Fruit fly (Drosophila melanogaster) whole organism, embryonic: ENCODE data around the gene TrpRS.
"Not testable (repeated sequence)": the region's sequence is repeated elsewhere in the genome, so short reads cannot be mapped to it uniquely, and the experiment has no call there.

ENCODE experiments used
- CG10543 ChIP-seq: fragments of 200-800 bp; sonication (Bioruptor generic); optimal IDR thresholded peaks from 3 replicates; lab custom pipeline; 2017; ENCODE audit warnings: missing biosample characterization, mild to moderate bottlenecking, missing genetic modification characterization, moderate library complexity
- CG11504 ChIP-seq: fragments of 200-800 bp; sonication (Bioruptor generic); optimal IDR thresholded peaks from 3 replicates; lab custom pipeline; 2019; ENCODE audit warnings: missing biosample characterization, mild to moderate bottlenecking, missing genetic modification characterization, moderate library complexity
- CG12744 ChIP-seq: fragments of 200-800 bp; sonication (Bioruptor generic); optimal IDR thresholded peaks from 2 replicates; lab custom pipeline; 2016; ENCODE audit warnings: missing biosample characterization, missing genetic modification characterization
- CG14441 ChIP-seq: fragments of 200-800 bp; sonication (Bioruptor generic); IDR thresholded peaks from 2 replicates; pipeline ENCODE4 v1.3.6; 2022; ENCODE audit warnings: missing biosample characterization, missing genetic modification characterization
- CG15696 ChIP-seq: fragments of 200-800 bp; sonication (Bioruptor generic); optimal IDR thresholded peaks from 2 replicates; lab custom pipeline; 2019; ENCODE audit warnings: missing biosample characterization, mild to moderate bottlenecking, missing genetic modification characterization, moderate library complexity
- CG2678 ChIP-seq: fragments of 200-800 bp; sonication (Bioruptor generic); optimal IDR thresholded peaks from 3 replicates; lab custom pipeline; 2019; ENCODE audit warnings: missing biosample characterization, mild to moderate bottlenecking, missing genetic modification characterization, moderate library complexity
- CG30403 ChIP-seq: fragments of 200-800 bp; sonication (Bioruptor generic); optimal IDR thresholded peaks from 3 replicates; lab custom pipeline; 2016; ENCODE audit warnings: missing biosample characterization, missing genetic modification characterization
- CG31224 ChIP-seq: fragments of 200-800 bp; sonication (Bioruptor generic); IDR thresholded peaks from 2 replicates; pipeline ENCODE4 v1.3.6; 2022; ENCODE audit warnings: missing biosample characterization, missing genetic modification characterization
- CG33213 ChIP-seq: fragments of 200-800 bp; sonication (Bioruptor generic); optimal IDR thresholded peaks from 3 replicates; lab custom pipeline; 2016; ENCODE audit warnings: missing biosample characterization, missing genetic modification characterization
- CG4360 ChIP-seq: fragments of 200-800 bp; sonication (Bioruptor generic); IDR thresholded peaks from 2 replicates; pipeline ENCODE4 v1.3.6; 2022; ENCODE audit warnings: missing biosample characterization, missing genetic modification characterization
- CG6683 ChIP-seq: fragments of 200-800 bp; sonication (Bioruptor generic); optimal IDR thresholded peaks from 2 replicates; lab custom pipeline; 2017; ENCODE audit warnings: missing biosample characterization, mild to moderate bottlenecking, missing genetic modification characterization, missing genetic modification reagents
- CG7357 ChIP-seq: fragments of 200-800 bp; sonication (Bioruptor generic); IDR thresholded peaks from 3 replicates; pipeline ENCODE4 v1.3.6; 2022; ENCODE audit warnings: missing biosample characterization, missing genetic modification characterization
- CG8290 ChIP-seq, 3 experiments: fragments of 200-800 bp; sonication (Bioruptor generic); optimal IDR thresholded peaks; 2 replicates each; lab custom pipeline; 2016 to 2019; ENCODE audit warnings: missing biosample characterization in 3 of 3, missing genetic modification characterization in 3 of 3, mild to moderate bottlenecking in 2 of 3, moderate library complexity in 1 of 3
- CTCF ChIP-seq: fragments of 200-800 bp; sonication (Bioruptor generic); optimal IDR thresholded peaks from 2 replicates; lab custom pipeline; 2017; ENCODE audit warnings: missing biosample characterization, mild to moderate bottlenecking, missing genetic modification characterization, moderate library complexity
- D19A ChIP-seq: fragments of 200-800 bp; optimal IDR thresholded peaks from 3 replicates; lab custom pipeline; 2019; ENCODE audit warnings: missing biosample characterization, mild to moderate bottlenecking, missing genetic modification characterization, moderate library complexity
- Deaf1 ChIP-seq: fragments of 200-800 bp; optimal IDR thresholded peaks from 3 replicates; lab custom pipeline; 2019; ENCODE audit warnings: missing biosample characterization, mild to moderate bottlenecking, missing genetic modification characterization, moderate library complexity
- Drgx ChIP-seq: fragments of 200-800 bp; sonication (Bioruptor generic); IDR thresholded peaks from 2 replicates; pipeline ENCODE4 v1.3.6; 2022; ENCODE audit warnings: missing biosample characterization, missing genetic modification characterization
- Elba2 ChIP-seq: fragments of 200-800 bp; sonication (Bioruptor generic); optimal IDR thresholded peaks from 3 replicates; lab custom pipeline; 2016; ENCODE audit warnings: missing biosample characterization, missing genetic modification characterization
- Med ChIP-seq: fragments of 200-800 bp; sonication (Bioruptor generic); peaks from one replicate; lab custom pipeline; 2016; ENCODE audit warnings: missing biosample characterization, missing genetic modification characterization, mild to moderate bottlenecking, inconsistent platforms, moderate library complexity
- Trl ChIP-seq, 3 experiments: fragments of >200 bp in 2 of 3; fragments of 200-800 bp in 1 of 3; sonication (Bioruptor generic) in 1 of 3; optimal IDR thresholded peaks; 2 replicates in 1 of 3; 3 replicates in 2 of 3; lab custom pipeline; 2016 to 2017; ENCODE audit warnings: missing biosample characterization in 1 of 3, missing genetic modification characterization in 1 of 3
- abd-A ChIP-seq: fragments of 200-800 bp; sonication (Bioruptor generic); optimal IDR thresholded peaks from 3 replicates; lab custom pipeline; 2019; ENCODE audit warnings: missing biosample characterization, mild to moderate bottlenecking, missing genetic modification characterization, moderate library complexity
- al ChIP-seq: fragments of 200-800 bp; sonication (Bioruptor generic); IDR thresholded peaks from 2 replicates; pipeline ENCODE4 v1.3.6; 2022; ENCODE audit warnings: missing biosample characterization, missing genetic modification characterization
- bigmax ChIP-seq: fragments of 200-800 bp; sonication (Bioruptor generic); optimal IDR thresholded peaks from 2 replicates; lab custom pipeline; 2018; ENCODE audit warnings: missing biosample characterization, mild to moderate bottlenecking, missing genetic modification characterization
- chinmo ChIP-seq: fragments of 200-800 bp; sonication (Bioruptor generic); IDR thresholded peaks from 4 replicates; pipeline ENCODE4 v1.3.6; 2022; ENCODE audit warnings: missing biosample characterization, missing genetic modification characterization; ENCODE audit not compliant: partially characterized antibody
- crol ChIP-seq: fragments of 200-800 bp; sonication (Bioruptor generic); IDR thresholded peaks from 2 replicates; pipeline ENCODE4 v1.3.6; 2022; ENCODE audit warnings: missing biosample characterization, missing genetic modification characterization
- danr ChIP-seq: fragments of 200-800 bp; sonication (Bioruptor generic); IDR thresholded peaks from 2 replicates; pipeline ENCODE4 v1.3.6; 2022; ENCODE audit warnings: missing biosample characterization, missing genetic modification characterization
- exex ChIP-seq: fragments of 200-800 bp; sonication (Bioruptor generic); optimal IDR thresholded peaks from 4 replicates; lab custom pipeline; 2018; ENCODE audit warnings: missing biosample characterization, mild to moderate bottlenecking, missing genetic modification characterization, moderate library complexity
- gce ChIP-seq: fragments of 200-800 bp; sonication (Bioruptor generic); IDR thresholded peaks from 3 replicates; pipeline ENCODE4 v1.3.6; 2022; ENCODE audit warnings: missing biosample characterization, missing genetic modification characterization
- hkb ChIP-seq, 2 experiments: fragments of 200-800 bp in 1 of 2; fragments of >200 bp in 1 of 2; sonication (Bioruptor generic) in 1 of 2; IDR thresholded peaks in 1 of 2; optimal IDR thresholded peaks in 1 of 2; 2 replicates each; pipeline versions ENCODE4 v1.3.6 to Lab custom; 2017 to 2022; ENCODE audit warnings: missing biosample characterization in 1 of 2, missing genetic modification characterization in 1 of 2
- insv ChIP-seq, 2 experiments: fragments of 200-800 bp; sonication (Bioruptor generic); optimal IDR thresholded peaks; 3 replicates each; lab custom pipeline; 2016 to 2018; ENCODE audit warnings: missing biosample characterization in 2 of 2, missing genetic modification characterization in 2 of 2
- kni ChIP-seq: fragments of 200-800 bp; sonication (Bioruptor generic); optimal IDR thresholded peaks from 3 replicates; lab custom pipeline; 2017; ENCODE audit warnings: mild to moderate bottlenecking, missing biosample characterization, missing genetic modification reagents, missing genetic modification characterization
- lmd ChIP-seq: fragments of 200-800 bp; sonication (Bioruptor generic); IDR thresholded peaks from 2 replicates; pipeline ENCODE4 v1.3.6; 2022; ENCODE audit warnings: missing biosample characterization, missing genetic modification characterization
- maf-S ChIP-seq: fragments of 200-800 bp; sonication (Bioruptor generic); optimal IDR thresholded peaks from 2 replicates; lab custom pipeline; 2016; ENCODE audit warnings: missing biosample characterization, missing genetic modification characterization
- pan ChIP-seq, 4 experiments: fragments of >200 bp in 3 of 4; fragments of 200-800 bp in 1 of 4; sonication (Bioruptor generic) in 1 of 4; optimal IDR thresholded peaks in 3 of 4; IDR thresholded peaks in 1 of 4; 2 replicates each; pipeline versions ENCODE4 v1.3.6 to Lab custom; 2017 to 2022; ENCODE audit warnings: missing biosample characterization in 2 of 4, missing genetic modification characterization in 2 of 4, mixed read lengths in 1 of 4
- pfk ChIP-seq: fragments of 200-800 bp; sonication (Bioruptor generic); optimal IDR thresholded peaks from 2 replicates; lab custom pipeline; 2018; ENCODE audit warnings: missing biosample characterization, mild to moderate bottlenecking, missing genetic modification characterization, moderate library complexity
- phol ChIP-seq: fragments of 200-800 bp; sonication (Bioruptor generic); optimal IDR thresholded peaks from 3 replicates; lab custom pipeline; 2018; ENCODE audit warnings: missing biosample characterization, mild to moderate bottlenecking, missing genetic modification characterization, moderate library complexity
- rib ChIP-seq: fragments of 200-800 bp; sonication (Bioruptor generic); IDR thresholded peaks from 2 replicates; pipeline ENCODE4 v1.3.6; 2022; ENCODE audit warnings: missing biosample characterization, missing genetic modification characterization
- scrt ChIP-seq: fragments of 200-800 bp; sonication (Bioruptor generic); optimal IDR thresholded peaks from 2 replicates; lab custom pipeline; 2018; ENCODE audit warnings: missing biosample characterization, mild to moderate bottlenecking, missing genetic modification characterization, moderate library complexity
- sd ChIP-seq: fragments of 200-800 bp; sonication (Bioruptor generic); optimal IDR thresholded peaks from 3 replicates; lab custom pipeline; 2018; ENCODE audit warnings: missing biosample characterization, mild to moderate bottlenecking, missing genetic modification characterization, moderate library complexity
- sens ChIP-seq: fragments of 200-800 bp; sonication (Bioruptor generic); peaks from one replicate; lab custom pipeline; 2016; ENCODE audit warnings: missing biosample characterization, missing genetic modification characterization
- slp2 ChIP-seq: fragments of 200-800 bp; sonication (Bioruptor generic); optimal IDR thresholded peaks from 2 replicates; lab custom pipeline; 2016; ENCODE audit warnings: missing biosample characterization, missing genetic modification characterization
- tap ChIP-seq: fragments of 200-800 bp; optimal IDR thresholded peaks from 3 replicates; lab custom pipeline; 2019; ENCODE audit warnings: missing biosample characterization, mild to moderate bottlenecking, missing genetic modification characterization, moderate library complexity
- tio ChIP-seq: fragments of 200-800 bp; sonication (Bioruptor generic); optimal IDR thresholded peaks from 2 replicates; lab custom pipeline; 2017; ENCODE audit warnings: missing biosample characterization, missing genetic modification characterization, inconsistent platforms
- trem ChIP-seq: fragments of 200-800 bp; optimal IDR thresholded peaks from 3 replicates; lab custom pipeline; 2019; ENCODE audit warnings: missing biosample characterization, mild to moderate bottlenecking, missing genetic modification characterization, moderate library complexity
- vvl ChIP-seq: fragments of 200-800 bp; sonication (Bioruptor generic); IDR thresholded peaks from 2 replicates; pipeline ENCODE4 v1.3.6; 2022; ENCODE audit warnings: missing biosample characterization, missing genetic modification characterization

Gene TrpRS

DNA sequence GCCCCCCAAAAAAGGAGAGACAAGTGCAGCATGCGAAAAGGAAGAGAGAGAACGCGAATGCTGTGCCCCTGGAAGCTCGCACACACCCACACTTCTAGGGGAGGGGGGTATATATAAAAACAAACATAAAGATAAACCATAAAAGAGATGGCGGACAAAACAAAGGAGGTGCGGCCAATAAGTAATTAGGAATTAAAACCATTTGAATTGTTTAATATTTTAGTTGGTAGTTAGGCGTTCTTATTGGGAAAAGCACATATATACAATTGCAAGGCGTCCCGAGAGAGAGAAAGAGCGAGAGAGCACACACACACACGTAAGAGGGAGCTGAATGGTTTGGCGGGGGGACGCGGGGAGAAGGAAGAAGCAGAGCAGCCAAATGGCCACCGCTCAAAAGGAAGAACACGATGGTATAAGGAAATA lies 30.6 kb downstream of the TrpRS start (continued):
- TF ChIP-seq bigmax (peak; percentile 52), D19A (tag; lab: Kevin White, UChicago) (no peak), Elba2 (GFP tag; lab: Kevin White, UChicago) (peak; percentile 71), Med (GFP tag; lab: Kevin White, UChicago) (peak; percentile 72), kni (no peak)

dm6 chr3R:9235455-9236040 lies 31.2 kb downstream of the TrpRS start:
- peak; percentile 26 for TF ChIP-seq D19A (tag; lab: Kevin White, UChicago)
- peak; percentile 44; the same call in 1 of the 2 replicates for TF ChIP-seq rib
- TF ChIP-seq abd-A (tag; lab: Kevin White, UChicago), result peak; percentile 26
- TF ChIP-seq Drgx, result 0 out of 2 replicates have a peak, but pooled peaks have one; percentile 30
- TF ChIP-seq CG10543 (GFP tag; lab: Kevin White, UChicago), result peak; percentile 11
- peak; percentile 72 for TF ChIP-seq crol (GFP tag; lab: Robert Waterston, UW)
- peak; percentile 68 for TF ChIP-seq sens (GFP tag; lab: Kevin White, UChicago)
- peak; percentile 65 for TF ChIP-seq Med (GFP tag; lab: Kevin White, UChicago)
- peak; percentile 14; the same call in 1 of the 2 replicates for TF ChIP-seq vvl (GFP tag; lab: Robert Waterston, UW)
- TF ChIP-seq chinmo, result 0 out of 4 replicates have a peak, but pooled peaks have one; percentile 62
- peak; percentile 83 for TF ChIP-seq bigmax
- TF ChIP-seq CG4360 (GFP tag; lab: Robert Waterston, UW), result peak; percentile 53; the same call in 1 of the 2 replicates
- peak; percentile 77 for TF ChIP-seq CTCF (GFP tag; lab: Kevin White, UChicago)
- peak; percentile 1 for TF ChIP-seq scrt (GFP tag; lab: Kevin White, UChicago)
- TF ChIP-seq pan (optimal IDR thresholded peaks at IDR 0.05; lab: Kevin White, UChicago), result not testable (repeated sequence)
- peak in 1 of 2 experiments; percentile 20 for TF ChIP-seq pan (GFP tag; optimal IDR thresholded peaks at IDR 0.05 in 1 of 2, IDR thresholded peaks at IDR 0.05 in 1 of 2)
- peak; percentile 32 for TF ChIP-seq Deaf1
- TF ChIP-seq sd (tag; lab: Kevin White, UChicago), result peak; percentile 63

dm6 chr3R:9234756-9235255 lies 31.9 kb downstream of the TrpRS start:
- TF ChIP-seq scrt (GFP tag; lab: Kevin White, UChicago) (no peak), sd (tag; lab: Kevin White, UChicago) (peak; percentile 66), CG7357 (0 out of 3 replicates have a peak, but pooled peaks have one; percentile 22), CG8290 (GFP tag; optimal IDR thresholded peaks at IDR 0.05; lab: Kevin White, UChicago) (no peak), CG8290 (tag; optimal IDR thresholded peaks at IDR 0.05; lab: Kevin White, UChicago) (no peak), CG30403 (GFP tag; lab: Kevin White, UChicago) (no peak), CG2678 (tag; lab: Kevin White, UChicago) (no peak), insv (GFP tag; optimal IDR thresholded peaks at IDR 0.05; lab: Kevin White, UChicago) (no peak), al (GFP tag; lab: Robert Waterston, UW) (no peak), CG33213 (GFP tag; lab: Kevin White, UChicago) (no peak), CG6683 (GFP tag; lab: Kevin White, UChicago) (no peak), CG14441 (GFP tag; lab: Robert Waterston, UW) (no peak), tio (GFP tag; lab: Kevin White, UChicago) (no peak), slp2 (GFP tag; lab: Kevin White, UChicago) (no peak), maf-S (GFP tag; lab: Kevin White, UChicago) (no peak), exex (no peak), phol (tag; lab: Kevin White, UChicago) (no peak), CG31224 (GFP tag; lab: Robert Waterston, UW) (peak; percentile 31; the same call in 1 of the 2 replicates), gce (no peak), tap (no peak), trem (tag; lab: Kevin White, UChicago) (no peak), hkb (optimal IDR thresholded peaks at IDR 0.05; lab: Kevin White, UChicago) (no peak), hkb (GFP tag; IDR thresholded peaks at IDR 0.05; lab: Robert Waterston, UW) (0 out of 2 replicates have a peak, but pooled peaks have one; percentile 11), danr (no peak), pfk (no peak), Trl (optimal IDR thresholded peaks at IDR 0.05; lab: Kevin White, UChicago) (no peak), Trl (GFP tag; optimal IDR thresholded peaks at IDR 0.05; lab: Kevin White, UChicago) (no peak), CG12744 (no peak), lmd (no peak), CG11504 (tag; lab: Kevin White, UChicago) (peak; percentile 1), CG15696 (tag; lab: Kevin White, UChicago) (no peak)
